Fruit fly (Drosophila melanogaster) whole organism, embryonic: ENCODE results near the gene RpL4.
"Not testable (repeated sequence)": the region's sequence is repeated elsewhere in the genome, so short reads cannot be mapped to it uniquely, and the experiment has no call there.

Experiments
- Atf3 ChIP-seq: fragments of 200-800 bp; sonication (Bioruptor generic); optimal IDR thresholded peaks from 3 replicates; lab custom pipeline; 2016; ENCODE audit warnings: missing biosample characterization, missing genetic modification characterization
- CG10979 ChIP-seq: fragments of 200-800 bp; sonication (Bioruptor generic); optimal IDR thresholded peaks from 2 replicates; lab custom pipeline; 2018; ENCODE audit warnings: missing biosample characterization, mild to moderate bottlenecking, missing genetic modification characterization, moderate library complexity
- CG12236 ChIP-seq: fragments of 200-800 bp; sonication (Bioruptor generic); optimal IDR thresholded peaks from 2 replicates; lab custom pipeline; 2016; ENCODE audit warnings: missing biosample characterization, missing genetic modification characterization
- CG1529 ChIP-seq: fragments of 200-800 bp; sonication (Bioruptor generic); optimal IDR thresholded peaks from 3 replicates; lab custom pipeline; 2018; ENCODE audit warnings: missing biosample characterization, missing genetic modification characterization
- CG16813 ChIP-seq: fragments of 200-800 bp; sonication (Bioruptor generic); IDR thresholded peaks from 3 replicates; pipeline ENCODE4 v1.3.6; 2022; ENCODE audit warnings: missing biosample characterization, missing genetic modification characterization; ENCODE audit not compliant: partially characterized antibody
- CG32532 ChIP-seq: fragments of 200-800 bp; sonication (Bioruptor generic); IDR thresholded peaks from 2 replicates; pipeline ENCODE4 v1.3.6; 2022; ENCODE audit warnings: missing biosample characterization, missing genetic modification characterization
- CG5180 ChIP-seq: fragments of 200-800 bp; sonication (Bioruptor generic); optimal IDR thresholded peaks from 3 replicates; lab custom pipeline; 2017; ENCODE audit warnings: missing biosample characterization, missing genetic modification characterization, mild to moderate bottlenecking, moderate library complexity, missing genetic modification reagents
- CG8290 ChIP-seq, 3 experiments: fragments of 200-800 bp; sonication (Bioruptor generic); optimal IDR thresholded peaks; 2 replicates each; lab custom pipeline; 2016 to 2019; ENCODE audit warnings: missing biosample characterization in 3 of 3, missing genetic modification characterization in 3 of 3, mild to moderate bottlenecking in 2 of 3, moderate library complexity in 1 of 3
- CTCF ChIP-seq: fragments of 200-800 bp; sonication (Bioruptor generic); optimal IDR thresholded peaks from 2 replicates; lab custom pipeline; 2017; ENCODE audit warnings: missing biosample characterization, mild to moderate bottlenecking, missing genetic modification characterization, moderate library complexity
- Dp ChIP-seq: fragments of 200-800 bp; sonication (Bioruptor generic); optimal IDR thresholded peaks from 2 replicates; lab custom pipeline; 2018; ENCODE audit warnings: missing biosample characterization, mild to moderate bottlenecking, missing genetic modification characterization, moderate library complexity
- Dref ChIP-seq: fragments of 200-800 bp; sonication (Bioruptor generic); IDR thresholded peaks from 2 replicates; pipeline ENCODE4 v1.3.6; 2022; ENCODE audit warnings: missing biosample characterization, missing genetic modification characterization
- E2f2 ChIP-seq: fragments of 200-800 bp; sonication (Bioruptor generic); IDR thresholded peaks from 2 replicates; pipeline ENCODE4 v1.3.6; 2022; ENCODE audit warnings: missing biosample characterization, missing genetic modification characterization
- Nf-YC ChIP-seq: fragments of 200-800 bp; optimal IDR thresholded peaks from 3 replicates; lab custom pipeline; 2019; ENCODE audit warnings: missing biosample characterization, mild to moderate bottlenecking, missing genetic modification characterization, moderate library complexity
- Scr ChIP-seq: fragments of 200-800 bp; sonication (Bioruptor generic); IDR thresholded peaks from 2 replicates; pipeline ENCODE4 v1.3.6; 2022; ENCODE audit warnings: missing biosample characterization, missing genetic modification characterization; ENCODE audit not compliant: partially characterized antibody
- bigmax ChIP-seq: fragments of 200-800 bp; sonication (Bioruptor generic); optimal IDR thresholded peaks from 2 replicates; lab custom pipeline; 2018; ENCODE audit warnings: missing biosample characterization, mild to moderate bottlenecking, missing genetic modification characterization
- cg ChIP-seq: fragments of 200-800 bp; sonication (Bioruptor generic); optimal IDR thresholded peaks from 3 replicates; lab custom pipeline; 2019; ENCODE audit warnings: missing biosample characterization, mild to moderate bottlenecking, missing genetic modification characterization, moderate library complexity
- crp ChIP-seq, 2 experiments: fragments of 200-800 bp; sonication (Bioruptor generic); optimal IDR thresholded peaks; 2 replicates in 1 of 2; 3 replicates in 1 of 2; lab custom pipeline; 2017; ENCODE audit warnings: missing biosample characterization in 2 of 2, missing genetic modification characterization in 2 of 2, mild to moderate bottlenecking in 1 of 2, moderate library complexity in 1 of 2
- danr ChIP-seq: fragments of 200-800 bp; sonication (Bioruptor generic); IDR thresholded peaks from 2 replicates; pipeline ENCODE4 v1.3.6; 2022; ENCODE audit warnings: missing biosample characterization, missing genetic modification characterization
- ftz-f1 ChIP-seq: fragments of 200-800 bp; sonication (Bioruptor generic); optimal IDR thresholded peaks from 2 replicates; lab custom pipeline; 2016; ENCODE audit warnings: missing biosample characterization, missing genetic modification characterization
- knrl ChIP-seq: fragments of 200-800 bp; sonication (Bioruptor generic); IDR thresholded peaks from 3 replicates; pipeline ENCODE4 v1.3.6; 2022; ENCODE audit warnings: missing biosample characterization, missing genetic modification characterization; ENCODE audit not compliant: partially characterized antibody
- nerfin-1 ChIP-seq: fragments of 200-800 bp; sonication (Bioruptor generic); optimal IDR thresholded peaks from 3 replicates; lab custom pipeline; 2019; ENCODE audit warnings: missing biosample characterization, mild to moderate bottlenecking, missing genetic modification characterization, moderate library complexity
- repo ChIP-seq: fragments of 200-800 bp; sonication (Bioruptor generic); optimal IDR thresholded peaks from 2 replicates; lab custom pipeline; 2016; ENCODE audit warnings: missing biosample characterization, missing genetic modification characterization
- sug ChIP-seq: fragments of 200-800 bp; optimal IDR thresholded peaks from 2 replicates; lab custom pipeline; 2019; ENCODE audit warnings: missing biosample characterization, mild to moderate bottlenecking, missing genetic modification characterization, moderate library complexity

The RpL4 gene

dm6 chr3R:27957967-27958366, 35.3 kb downstream of the RpL4 start (continued):
- TF ChIP-seq CG16813 (GFP tag; lab: Robert Waterston, UW) (no peak), E2f2 (GFP tag; lab: Robert Waterston, UW) (peak; percentile 28; the same call in 1 of the 2 replicates), CG8290 (GFP tag; optimal IDR thresholded peaks at IDR 0.05; lab: Kevin White, UChicago) (no peak), CG8290 (tag; optimal IDR thresholded peaks at IDR 0.05; lab: Kevin White, UChicago) (no peak), knrl (no peak), cg (GFP tag; lab: Kevin White, UChicago) (no peak), bigmax (GFP tag; lab: Kevin White, UChicago) (peak; percentile 98), Dref (GFP tag; lab: Robert Waterston, UW) (peak; percentile 36; the same call in 1 of the 2 replicates), crp (GFP tag; optimal IDR thresholded peaks at IDR 0.05; lab: Kevin White, UChicago) (peak in 1 of 2 experiments; percentile 74), CG12236 (GFP tag; lab: Kevin White, UChicago) (no peak), sug (no peak), nerfin-1 (tag; lab: Kevin White, UChicago) (no peak), Scr (GFP tag; lab: Robert Waterston, UW) (peak; percentile 16; the same call in 1 of the 2 replicates), CG10979 (tag; lab: Kevin White, UChicago) (no peak), danr (GFP tag; lab: Robert Waterston, UW) (no peak)

dm6 chr3R:27959145-27959544, 36.5 kb downstream of the RpL4 start, which contains the start of the genes CG42487 and CG4884:
CG42487 (minus strand) TSS chr3R:27959245.
CG4884 (minus strand) TSS chr3R:27959245.
- TF ChIP-seq Nf-YC (tag; lab: Kevin White, UChicago); CG1529 (GFP tag; lab: Kevin White, UChicago); repo (GFP tag; lab: Kevin White, UChicago): not testable (repeated sequence)

- TF ChIP-seq CTCF (GFP tag; lab: Kevin White, UChicago); CG32532 (GFP tag; lab: Robert Waterston, UW); CG5180 (GFP tag; lab: Kevin White, UChicago): not testable (repeated sequence)
Measured at dm6 chr3R:27960473-27960872, 37.9 kb downstream of the RpL4 start, which contains the start of gene CG31253. CG31253 (minus strand) TSS chr3R:27960573.

dm6 chr3R:27963119-27963518, 40.5 kb downstream of the RpL4 start, which contains the start of the genes CG31131 and CG4849:
CG31131 (minus strand) TSS chr3R:27963219.
CG4849 (plus strand) TSS chr3R:27963415.
- not testable (repeated sequence) for TF ChIP-seq Atf3, ftz-f1, Dp (GFP tag; lab: Kevin White, UChicago)
